Fruit fly (Drosophila melanogaster) whole organism, embryonic: Measurements from ENCODE around the gene Desat2.
A peak's percentile ranks its signal among the peaks of the same experiment; 100 is the strongest.

Source experiments
- B-H2 ChIP-seq: fragments of 200-800 bp; sonication (Bioruptor generic); optimal IDR thresholded peaks from 2 replicates; lab custom pipeline; 2018; ENCODE audit warnings: missing biosample characterization, mild to moderate bottlenecking, missing genetic modification characterization
- Bteb2 ChIP-seq: fragments of 200-800 bp; sonication (Bioruptor generic); optimal IDR thresholded peaks from 2 replicates; lab custom pipeline; 2016; ENCODE audit warnings: missing biosample characterization, missing genetic modification characterization
- CG10654 ChIP-seq: fragments of 200-800 bp; sonication (Bioruptor generic); optimal IDR thresholded peaks from 2 replicates; lab custom pipeline; 2016; ENCODE audit warnings: missing biosample characterization, missing genetic modification characterization
- CG12236 ChIP-seq: fragments of 200-800 bp; sonication (Bioruptor generic); optimal IDR thresholded peaks from 2 replicates; lab custom pipeline; 2016; ENCODE audit warnings: missing biosample characterization, missing genetic modification characterization
- CG13287 ChIP-seq: fragments of 200-800 bp; sonication (Bioruptor generic); IDR thresholded peaks from 2 replicates; pipeline ENCODE4 v1.3.6; 2022; ENCODE audit warnings: missing biosample characterization, missing genetic modification characterization; ENCODE audit not compliant: partially characterized antibody
- CG14050 ChIP-seq: fragments of 200-800 bp; sonication (Bioruptor generic); IDR thresholded peaks from 3 replicates; pipeline ENCODE4 v1.3.6; 2022; ENCODE audit warnings: missing biosample characterization, missing genetic modification characterization
- CG14441 ChIP-seq: fragments of 200-800 bp; sonication (Bioruptor generic); IDR thresholded peaks from 2 replicates; pipeline ENCODE4 v1.3.6; 2022; ENCODE audit warnings: missing biosample characterization, missing genetic modification characterization
- CG14965 ChIP-seq: fragments of 200-800 bp; sonication (Bioruptor generic); optimal IDR thresholded peaks from 2 replicates; lab custom pipeline; 2016; ENCODE audit warnings: missing biosample characterization, missing genetic modification characterization, borderline replicate concordance
- CG15011 ChIP-seq: fragments of 200-800 bp; sonication (Bioruptor generic); optimal IDR thresholded peaks from 3 replicates; lab custom pipeline; 2018; ENCODE audit warnings: missing biosample characterization, mild to moderate bottlenecking, missing genetic modification characterization
- CG15073 ChIP-seq: fragments of 200-800 bp; sonication (Bioruptor generic); optimal IDR thresholded peaks from 2 replicates; lab custom pipeline; 2016; ENCODE audit warnings: missing biosample characterization, missing genetic modification characterization
- CG15696 ChIP-seq: fragments of 200-800 bp; sonication (Bioruptor generic); optimal IDR thresholded peaks from 2 replicates; lab custom pipeline; 2019; ENCODE audit warnings: missing biosample characterization, mild to moderate bottlenecking, missing genetic modification characterization, moderate library complexity
- CG18262 ChIP-seq: fragments of 200-800 bp; optimal IDR thresholded peaks from 3 replicates; lab custom pipeline; 2019; ENCODE audit warnings: missing biosample characterization, mild to moderate bottlenecking, missing genetic modification characterization, moderate library complexity
- CG18476 ChIP-seq: fragments of 200-800 bp; sonication (Bioruptor generic); optimal IDR thresholded peaks from 2 replicates; lab custom pipeline; 2016; ENCODE audit warnings: missing biosample characterization, mild to moderate bottlenecking, missing genetic modification characterization
- CG18619 ChIP-seq: fragments of 200-800 bp; sonication (Bioruptor generic); optimal IDR thresholded peaks from 3 replicates; lab custom pipeline; 2017; ENCODE audit warnings: missing biosample characterization, mild to moderate bottlenecking, missing genetic modification characterization
- CG31441 ChIP-seq: fragments of 200-800 bp; sonication (Bioruptor generic); IDR thresholded peaks from 2 replicates; pipeline ENCODE4 v1.3.6; 2022; ENCODE audit warnings: missing biosample characterization, missing genetic modification characterization
- CG34422 ChIP-seq: fragments of 200-800 bp; sonication (Bioruptor generic); IDR thresholded peaks from 3 replicates; pipeline ENCODE4 v1.3.6; 2022; ENCODE audit warnings: missing biosample characterization, missing genetic modification characterization
- CG6254 ChIP-seq: fragments of 200-800 bp; sonication (Bioruptor generic); optimal IDR thresholded peaks from 3 replicates; lab custom pipeline; 2017; ENCODE audit warnings: mild to moderate bottlenecking, missing biosample characterization, missing genetic modification reagents, missing genetic modification characterization
- CG6854 ChIP-seq: fragments of 200-800 bp; sonication (Bioruptor generic); optimal IDR thresholded peaks from 3 replicates; lab custom pipeline; 2017; ENCODE audit warnings: missing biosample characterization, mild to moderate bottlenecking, missing genetic modification characterization
- CG7372 ChIP-seq: fragments of 200-800 bp; sonication (Bioruptor generic); IDR thresholded peaks from 2 replicates; pipeline ENCODE4 v1.3.6; 2022; ENCODE audit warnings: missing biosample characterization, missing genetic modification characterization
- CG7839 ChIP-seq: fragments of 200-800 bp; sonication (Bioruptor generic); optimal IDR thresholded peaks from 3 replicates; lab custom pipeline; 2018; ENCODE audit warnings: missing biosample characterization, mild to moderate bottlenecking, missing genetic modification characterization, moderate library complexity
- CG7928 ChIP-seq: fragments of 200-800 bp; sonication (Bioruptor generic); optimal IDR thresholded peaks from 2 replicates; lab custom pipeline; 2017; ENCODE audit warnings: missing biosample characterization, mild to moderate bottlenecking, missing genetic modification characterization
- CG8359 ChIP-seq: fragments of 200-800 bp; sonication (Bioruptor generic); optimal IDR thresholded peaks from 2 replicates; lab custom pipeline; 2017; ENCODE audit warnings: missing biosample characterization, mild to moderate bottlenecking, missing genetic modification characterization, borderline replicate concordance
- CG8765 ChIP-seq: fragments of 200-800 bp; sonication (Bioruptor generic); IDR thresholded peaks from 2 replicates; pipeline ENCODE4 v1.3.6; 2022; ENCODE audit warnings: missing biosample characterization, missing genetic modification characterization
- CG9609 ChIP-seq: fragments of 200-800 bp; sonication (Bioruptor generic); optimal IDR thresholded peaks from 3 replicates; lab custom pipeline; 2016; ENCODE audit warnings: missing biosample characterization, missing genetic modification characterization
- CG9797 ChIP-seq: fragments of 200-800 bp; sonication (Bioruptor generic); optimal IDR thresholded peaks from 3 replicates; lab custom pipeline; 2018; ENCODE audit warnings: missing biosample characterization, mild to moderate bottlenecking, missing genetic modification characterization
- Dfd ChIP-seq, 2 experiments: fragments of >200 bp; optimal IDR thresholded peaks; 2 replicates each; lab custom pipeline; 2017; ENCODE audit warnings: missing biosample characterization in 2 of 2, missing genetic modification characterization in 2 of 2
- Dip2 ChIP-seq: fragments of 200-800 bp; sonication (Bioruptor generic); IDR thresholded peaks from 2 replicates; pipeline ENCODE4 v1.3.6; 2022; ENCODE audit warnings: missing biosample characterization, missing genetic modification characterization
- Dref ChIP-seq: fragments of 200-800 bp; sonication (Bioruptor generic); IDR thresholded peaks from 2 replicates; pipeline ENCODE4 v1.3.6; 2022; ENCODE audit warnings: missing biosample characterization, missing genetic modification characterization
- Drgx ChIP-seq: fragments of 200-800 bp; sonication (Bioruptor generic); IDR thresholded peaks from 2 replicates; pipeline ENCODE4 v1.3.6; 2022; ENCODE audit warnings: missing biosample characterization, missing genetic modification characterization
- E2f2 ChIP-seq: fragments of 200-800 bp; sonication (Bioruptor generic); IDR thresholded peaks from 2 replicates; pipeline ENCODE4 v1.3.6; 2022; ENCODE audit warnings: missing biosample characterization, missing genetic modification characterization
- Elba2 ChIP-seq: fragments of 200-800 bp; sonication (Bioruptor generic); optimal IDR thresholded peaks from 3 replicates; lab custom pipeline; 2016; ENCODE audit warnings: missing biosample characterization, missing genetic modification characterization
- Ets65A ChIP-seq: fragments of 200-800 bp; sonication (Bioruptor generic); peaks from one replicate; lab custom pipeline; 2016; ENCODE audit warnings: missing biosample characterization, missing genetic modification characterization
- Oli ChIP-seq: fragments of 200-800 bp; sonication (Bioruptor generic); optimal IDR thresholded peaks from 2 replicates; lab custom pipeline; 2018; ENCODE audit warnings: missing biosample characterization, mild to moderate bottlenecking, missing genetic modification characterization, moderate library complexity
- Six4 ChIP-seq: fragments of 200-800 bp; sonication (Bioruptor generic); optimal IDR thresholded peaks from 2 replicates; lab custom pipeline; 2016; ENCODE audit warnings: missing biosample characterization, missing genetic modification characterization
- ab ChIP-seq: fragments of 200-800 bp; sonication (Bioruptor generic); optimal IDR thresholded peaks from 2 replicates; lab custom pipeline; 2016; ENCODE audit warnings: missing biosample characterization, missing genetic modification characterization
- abd-A ChIP-seq: fragments of 200-800 bp; sonication (Bioruptor generic); optimal IDR thresholded peaks from 3 replicates; lab custom pipeline; 2019; ENCODE audit warnings: missing biosample characterization, mild to moderate bottlenecking, missing genetic modification characterization, moderate library complexity
- amos ChIP-seq: fragments of 200-800 bp; sonication (Bioruptor generic); IDR thresholded peaks from 2 replicates; pipeline ENCODE4 v1.3.6; 2022; ENCODE audit warnings: missing biosample characterization, missing genetic modification characterization; ENCODE audit not compliant: partially characterized antibody
- ara ChIP-seq: fragments of 200-800 bp; sonication (Bioruptor generic); IDR thresholded peaks from 2 replicates; pipeline ENCODE4 v1.3.6; 2022; ENCODE audit warnings: missing biosample characterization, missing genetic modification characterization
- ash1 ChIP-seq: fragments of 200-800 bp; sonication (Bioruptor generic); optimal IDR thresholded peaks from 2 replicates; lab custom pipeline; 2018; ENCODE audit warnings: missing biosample characterization, mild to moderate bottlenecking, missing genetic modification characterization
- emc ChIP-seq: fragments of 200-800 bp; sonication (Bioruptor generic); optimal IDR thresholded peaks from 2 replicates; lab custom pipeline; 2016; ENCODE audit warnings: missing biosample characterization, missing genetic modification characterization
- fru ChIP-seq: fragments of >200 bp; optimal IDR thresholded peaks from 2 replicates; lab custom pipeline; 2017
- gcm2 ChIP-seq: fragments of 200-800 bp; sonication (Bioruptor generic); optimal IDR thresholded peaks from 2 replicates; lab custom pipeline; 2016; ENCODE audit warnings: missing biosample characterization, missing genetic modification characterization
- grau ChIP-seq: fragments of 200-800 bp; optimal IDR thresholded peaks from 3 replicates; lab custom pipeline; 2019; ENCODE audit warnings: missing biosample characterization, mild to moderate bottlenecking, missing genetic modification characterization, moderate library complexity
- her ChIP-seq: fragments of 200-800 bp; sonication (Bioruptor generic); optimal IDR thresholded peaks from 2 replicates; lab custom pipeline; 2016; ENCODE audit warnings: missing biosample characterization, missing genetic modification characterization
- ken ChIP-seq: fragments of 200-800 bp; sonication (Bioruptor generic); IDR thresholded peaks from 3 replicates; pipeline ENCODE4 v1.3.6; 2022; ENCODE audit warnings: missing biosample characterization, missing genetic modification characterization
- rib ChIP-seq: fragments of 200-800 bp; sonication (Bioruptor generic); IDR thresholded peaks from 2 replicates; pipeline ENCODE4 v1.3.6; 2022; ENCODE audit warnings: missing biosample characterization, missing genetic modification characterization
- tin ChIP-seq: fragments of 200-800 bp; sonication (Bioruptor generic); optimal IDR thresholded peaks from 3 replicates; lab custom pipeline; 2016; ENCODE audit warnings: missing biosample characterization, missing genetic modification characterization
- trem ChIP-seq: fragments of 200-800 bp; optimal IDR thresholded peaks from 3 replicates; lab custom pipeline; 2019; ENCODE audit warnings: missing biosample characterization, mild to moderate bottlenecking, missing genetic modification characterization, moderate library complexity
- trh ChIP-seq: fragments of 200-800 bp; sonication (Bioruptor generic); optimal IDR thresholded peaks from 2 replicates; lab custom pipeline; 2016; ENCODE audit warnings: missing biosample characterization, missing genetic modification characterization
- vfl ChIP-seq: fragments of 200-800 bp; sonication (Bioruptor generic); optimal IDR thresholded peaks from 2 replicates; lab custom pipeline; 2016; ENCODE audit warnings: missing biosample characterization, missing genetic modification characterization
- vvl ChIP-seq: fragments of 200-800 bp; sonication (Bioruptor generic); IDR thresholded peaks from 2 replicates; pipeline ENCODE4 v1.3.6; 2022; ENCODE audit warnings: missing biosample characterization, missing genetic modification characterization
- zf30C ChIP-seq: fragments of 200-800 bp; sonication (Bioruptor generic); optimal IDR thresholded peaks from 3 replicates; lab custom pipeline; 2018; ENCODE audit warnings: missing biosample characterization, mild to moderate bottlenecking, missing genetic modification characterization

Desat2 gene

DNA sequence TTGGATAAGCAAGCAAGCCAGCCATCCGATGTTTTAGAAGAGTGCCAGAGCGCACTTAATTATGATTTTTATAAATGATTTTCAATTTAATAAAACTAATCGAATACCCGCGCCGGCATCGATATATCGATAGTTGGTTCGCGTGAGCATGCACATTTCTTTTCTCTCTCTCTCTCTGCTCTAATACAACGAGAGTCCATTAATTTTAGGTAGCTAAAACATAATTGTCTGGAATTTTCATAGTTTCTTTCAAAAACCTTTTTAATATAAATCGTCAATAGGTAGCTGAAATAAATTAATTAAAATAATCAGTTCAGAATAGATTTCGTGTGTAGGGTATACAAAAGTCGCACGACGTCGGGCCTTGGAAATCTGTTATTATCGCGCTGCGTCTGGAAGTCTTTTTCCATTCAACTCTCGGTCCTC is 12.9 kb downstream of the Desat2 start, which contains the start of gene CG18549 (continued):
- TF ChIP-seq CG14965 (GFP tag; lab: Kevin White, UChicago): peak; percentile 92
- peak; percentile 100 for TF ChIP-seq CG18262
- TF ChIP-seq zf30C (GFP tag; lab: Kevin White, UChicago): peak; percentile 65
- no peak for TF ChIP-seq Dfd (GFP tag; optimal IDR thresholded peaks at IDR 0.05; lab: Kevin White, UChicago)
- TF ChIP-seq ab (GFP tag; lab: Kevin White, UChicago): peak; percentile 97
- TF ChIP-seq CG34422 (GFP tag; lab: Robert Waterston, UW): peak; percentile 100
- peak; percentile 80 for TF ChIP-seq CG9797 (GFP tag; lab: Kevin White, UChicago)
- TF ChIP-seq Ets65A (GFP tag; lab: Kevin White, UChicago): peak; percentile 100
- peak; percentile 99 for TF ChIP-seq trh (GFP tag; lab: Kevin White, UChicago)
- TF ChIP-seq CG9609 (GFP tag; lab: Kevin White, UChicago): peak; percentile 99
- peak; percentile 99 for TF ChIP-seq CG18476 (GFP tag; lab: Kevin White, UChicago)
- TF ChIP-seq abd-A (tag; lab: Kevin White, UChicago): peak; percentile 99
- TF ChIP-seq rib (GFP tag; lab: Robert Waterston, UW): peak; percentile 100
- TF ChIP-seq vfl (GFP tag; lab: Kevin White, UChicago): peak; percentile 99
- peak; percentile 99 for TF ChIP-seq grau (tag; lab: Kevin White, UChicago)
- peak; percentile 98 for TF ChIP-seq trem
- peak; percentile 99 for TF ChIP-seq gcm2 (GFP tag; lab: Kevin White, UChicago)
- TF ChIP-seq fru: no peak
- peak; percentile 82 for TF ChIP-seq Dref (GFP tag; lab: Robert Waterston, UW)
- peak; percentile 88 for TF ChIP-seq CG13287 (GFP tag; lab: Robert Waterston, UW)
- TF ChIP-seq CG8359: peak; percentile 97
- TF ChIP-seq Six4 (GFP tag; lab: Kevin White, UChicago): peak; percentile 99
- TF ChIP-seq CG6254: peak; percentile 98
- peak; percentile 100 for TF ChIP-seq ken (GFP tag; lab: Robert Waterston, UW)
- peak; percentile 99 for TF ChIP-seq CG15696
- peak; percentile 98 for TF ChIP-seq CG8765 (GFP tag; lab: Robert Waterston, UW)
- peak; percentile 100 for TF ChIP-seq Oli (tag; lab: Kevin White, UChicago)
- peak; percentile 100 for TF ChIP-seq CG10654 (GFP tag; lab: Kevin White, UChicago)
- peak; percentile 100 for TF ChIP-seq CG7372 (GFP tag; lab: Robert Waterston, UW)
- peak; percentile 99 for TF ChIP-seq Bteb2
- TF ChIP-seq Dip2 (GFP tag; lab: Robert Waterston, UW): peak; percentile 83
- peak; percentile 99 for TF ChIP-seq CG12236
- TF ChIP-seq amos (GFP tag; lab: Robert Waterston, UW): peak; percentile 85
- TF ChIP-seq vvl (GFP tag; lab: Robert Waterston, UW): peak; percentile 100
- TF ChIP-seq CG15073: peak; percentile 94
- peak; percentile 100 for TF ChIP-seq tin (GFP tag; lab: Kevin White, UChicago)
- TF ChIP-seq Elba2 (GFP tag; lab: Kevin White, UChicago): peak; percentile 76
- TF ChIP-seq CG15011 (GFP tag; lab: Kevin White, UChicago): peak; percentile 99
- TF ChIP-seq Drgx (GFP tag; lab: Robert Waterston, UW): peak; percentile 100
- TF ChIP-seq her (GFP tag; lab: Kevin White, UChicago): peak; percentile 97
- TF ChIP-seq CG18619 (GFP tag; lab: Kevin White, UChicago): peak; percentile 100
- TF ChIP-seq CG6854 (GFP tag; lab: Kevin White, UChicago): peak; percentile 100
- TF ChIP-seq E2f2 (GFP tag; lab: Robert Waterston, UW): peak; percentile 98
- peak; percentile 100 for TF ChIP-seq CG14050 (GFP tag; lab: Robert Waterston, UW)
- peak; percentile 85 for TF ChIP-seq CG7928 (GFP tag; lab: Kevin White, UChicago)
- TF ChIP-seq B-H2 (GFP tag; lab: Kevin White, UChicago): peak; percentile 99
- TF ChIP-seq emc (GFP tag; lab: Kevin White, UChicago): peak; percentile 97
- peak; percentile 100 for TF ChIP-seq CG14441 (GFP tag; lab: Robert Waterston, UW)
- peak; percentile 99 for TF ChIP-seq CG31441 (GFP tag; lab: Robert Waterston, UW)
- TF ChIP-seq CG7839 (tag; lab: Kevin White, UChicago): peak; percentile 100
- peak; percentile 98 for TF ChIP-seq ash1 (GFP tag; lab: Kevin White, UChicago)
- peak; percentile 100 for TF ChIP-seq ara
